Fruit fly (Drosophila melanogaster): Measurements from ENCODE around the gene Bka.

Bka gene

dm6 chr2L:9890576-9890975, 4.5 kb upstream of the Bka start, which contains the start of the genes CG34183 and CG4537 (continued):
- TF ChIP-seq Bgb (GFP tag; IDR thresholded peaks at IDR 0.05; ENCODE audit: partially characterized antibody) (peak; percentile 92), CG7963 (GFP tag; IDR thresholded peaks at IDR 0.05; ENCODE audit: partially characterized antibody) (peak; percentile 89), wor (GFP tag; IDR thresholded peaks at IDR 0.05) (no peak), Rx (GFP tag; IDR thresholded peaks at IDR 0.05) (no peak), CG4360 (GFP tag; IDR thresholded peaks at IDR 0.05) (no peak), Blimp-1 (GFP tag; optimal IDR thresholded peaks at IDR 0.05) (no peak), CG12391 (tag; optimal IDR thresholded peaks at IDR 0.05) (no peak), CG18262 (tag; optimal IDR thresholded peaks at IDR 0.05) (no peak), Gug (GFP tag; IDR thresholded peaks at IDR 0.05) (no peak), CG13123 (GFP tag; optimal IDR thresholded peaks at IDR 0.05) (no peak), CG6765 (GFP tag; optimal IDR thresholded peaks at IDR 0.05) (no peak), Nf-YA (GFP tag; IDR thresholded peaks at IDR 0.05) (no peak), bcd (GFP tag; optimal IDR thresholded peaks at IDR 0.05) (no peak), Atf3 (GFP tag; optimal IDR thresholded peaks at IDR 0.05) (no peak), bowl (GFP tag; IDR thresholded peaks at IDR 0.05) (no peak), CG14710 (tag; optimal IDR thresholded peaks at IDR 0.05) (peak; percentile 35), schlank (tag; optimal IDR thresholded peaks at IDR 0.05) (no peak), bsh (GFP tag; optimal IDR thresholded peaks at IDR 0.05) (no peak), CG15514 (GFP tag; optimal IDR thresholded peaks at IDR 0.05) (peak; percentile 39), CG17328 (GFP tag; IDR thresholded peaks at IDR 0.05) (0 out of 2 replicates have a peak, but pooled peaks have one; percentile 18), repo (GFP tag; optimal IDR thresholded peaks at IDR 0.05) (no peak), CG3407 (GFP tag; optimal IDR thresholded peaks at IDR 0.05) (no peak), lilli (GFP tag; optimal IDR thresholded peaks at IDR 0.05) (no peak), CG13424 (tag; optimal IDR thresholded peaks at IDR 0.05) (no peak), CG8281 (tag; optimal IDR thresholded peaks at IDR 0.05) (no peak), crol (GFP tag; IDR thresholded peaks at IDR 0.05) (no peak), CG30020 (tag; optimal IDR thresholded peaks at IDR 0.05) (peak; percentile 4), bab2 (GFP tag; optimal IDR thresholded peaks at IDR 0.05) (no peak), ase (GFP tag; IDR thresholded peaks at IDR 0.05) (no peak), ind (GFP tag; optimal IDR thresholded peaks at IDR 0.05) (no peak), gt (GFP tag; IDR thresholded peaks at IDR 0.05) (no peak), CG3163 (GFP tag; optimal IDR thresholded peaks at IDR 0.05) (no peak), Deaf1 (tag; optimal IDR thresholded peaks at IDR 0.05) (no peak), CG11398 (GFP tag; optimal IDR thresholded peaks at IDR 0.05) (no peak), fd102C (GFP tag; optimal IDR thresholded peaks at IDR 0.05) (no peak), Doc3 (GFP tag; IDR thresholded peaks at IDR 0.05; ENCODE audit: partially characterized antibody) (peak; percentile 90), Dfd (GFP tag; optimal IDR thresholded peaks at IDR 0.05) (no peak), CG10543 (GFP tag; optimal IDR thresholded peaks at IDR 0.05) (no peak), CG43689 (GFP tag; IDR thresholded peaks at IDR 0.05) (no peak), CG10366 (GFP tag; IDR thresholded peaks at IDR 0.05) (no peak), dysf (GFP tag; IDR thresholded peaks at IDR 0.05) (no peak), CG9215 (GFP tag; IDR thresholded peaks at IDR 0.05) (no peak), CG1647 (GFP tag; optimal IDR thresholded peaks at IDR 0.05) (no peak), CG7745 (tag; optimal IDR thresholded peaks at IDR 0.05) (no peak), Ssrp (tag; optimal IDR thresholded peaks at IDR 0.05) (no peak), chif (GFP tag; optimal IDR thresholded peaks at IDR 0.05) (no peak), BtbVII (GFP tag; optimal IDR thresholded peaks at IDR 0.05) (no peak), ttk (GFP tag; IDR thresholded peaks at IDR 0.05) (no peak), Scr (GFP tag; IDR thresholded peaks at IDR 0.05; ENCODE audit: partially characterized antibody) (peak; percentile 90), HmgD (GFP tag; optimal IDR thresholded peaks at IDR 0.05) (no peak), Opbp (GFP tag; IDR thresholded peaks at IDR 0.05; ENCODE audit: partially characterized antibody) (peak; percentile 91), CG17361 (GFP tag; IDR thresholded peaks at IDR 0.05) (no peak)
